Fruit fly (Drosophila melanogaster) whole organism, embryonic: ENCODE measurements around the gene Hecw.

ENCODE experiments used
- Ada2b ChIP-seq: fragments of 200-800 bp; sonication (Bioruptor generic); IDR thresholded peaks from 2 replicates; pipeline ENCODE4 v1.3.6; 2022; ENCODE audit warnings: missing biosample characterization, missing genetic modification characterization
- Antp ChIP-seq: fragments of 200-800 bp; sonication (Bioruptor generic); optimal IDR thresholded peaks from 3 replicates; lab custom pipeline; 2016; ENCODE audit warnings: missing biosample characterization, missing genetic modification characterization
- Atf3 ChIP-seq: fragments of 200-800 bp; sonication (Bioruptor generic); optimal IDR thresholded peaks from 3 replicates; lab custom pipeline; 2016; ENCODE audit warnings: missing biosample characterization, missing genetic modification characterization
- B-H1 ChIP-seq: fragments of 200-800 bp; sonication (Bioruptor generic); IDR thresholded peaks from 3 replicates; pipeline ENCODE4 v1.3.6; 2022; ENCODE audit warnings: missing biosample characterization, missing genetic modification characterization
- Bgb ChIP-seq: fragments of 200-800 bp; sonication (Bioruptor generic); IDR thresholded peaks from 2 replicates; pipeline ENCODE4 v1.3.6; 2022; ENCODE audit warnings: missing biosample characterization, missing genetic modification characterization; ENCODE audit not compliant: partially characterized antibody
- CG10462 ChIP-seq: fragments of 200-800 bp; sonication (Bioruptor generic); optimal IDR thresholded peaks from 2 replicates; lab custom pipeline; 2016; ENCODE audit warnings: missing biosample characterization, missing genetic modification characterization
- CG11093 ChIP-seq: fragments of 200-800 bp; sonication (Bioruptor generic); IDR thresholded peaks from 3 replicates; pipeline ENCODE4 v1.3.6; 2022; ENCODE audit warnings: missing biosample characterization, missing genetic modification characterization
- CG11398 ChIP-seq: fragments of 200-800 bp; sonication (Bioruptor generic); optimal IDR thresholded peaks from 2 replicates; lab custom pipeline; 2016; ENCODE audit warnings: missing biosample characterization, missing genetic modification characterization
- CG11560 ChIP-seq: fragments of 200-800 bp; sonication (Bioruptor generic); IDR thresholded peaks from 3 replicates; pipeline ENCODE4 v1.3.6; 2022; ENCODE audit warnings: missing biosample characterization, missing genetic modification characterization
- CG1529 ChIP-seq: fragments of 200-800 bp; sonication (Bioruptor generic); optimal IDR thresholded peaks from 3 replicates; lab custom pipeline; 2018; ENCODE audit warnings: missing biosample characterization, missing genetic modification characterization
- CG17186 ChIP-seq: fragments of 200-800 bp; sonication (Bioruptor generic); optimal IDR thresholded peaks from 3 replicates; lab custom pipeline; 2017; ENCODE audit warnings: missing biosample characterization, missing genetic modification reagents, missing genetic modification characterization
- CG1792 ChIP-seq: fragments of 200-800 bp; sonication (Bioruptor generic); optimal IDR thresholded peaks from 2 replicates; lab custom pipeline; 2016; ENCODE audit warnings: missing biosample characterization, missing genetic modification characterization
- CG18262 ChIP-seq: fragments of 200-800 bp; optimal IDR thresholded peaks from 3 replicates; lab custom pipeline; 2019; ENCODE audit warnings: missing biosample characterization, mild to moderate bottlenecking, missing genetic modification characterization, moderate library complexity
- CG30020 ChIP-seq: fragments of 200-800 bp; optimal IDR thresholded peaks from 2 replicates; lab custom pipeline; 2019; ENCODE audit warnings: missing biosample characterization, mild to moderate bottlenecking, missing genetic modification characterization, moderate library complexity
- CG3065 ChIP-seq: fragments of 200-800 bp; sonication (Bioruptor generic); optimal IDR thresholded peaks from 2 replicates; lab custom pipeline; 2016; ENCODE audit warnings: missing biosample characterization, missing genetic modification characterization
- CG4707 ChIP-seq: fragments of 200-800 bp; sonication (Bioruptor generic); optimal IDR thresholded peaks from 2 replicates; lab custom pipeline; 2018; ENCODE audit warnings: missing biosample characterization, mild to moderate bottlenecking, missing genetic modification characterization, moderate library complexity
- CG6175 ChIP-seq: fragments of 200-800 bp; sonication (Bioruptor generic); IDR thresholded peaks from 3 replicates; pipeline ENCODE4 v1.3.6; 2022; ENCODE audit warnings: missing biosample characterization, missing genetic modification characterization
- CG6654 ChIP-seq: fragments of 200-800 bp; sonication (Bioruptor generic); optimal IDR thresholded peaks from 2 replicates; lab custom pipeline; 2017; ENCODE audit warnings: missing biosample characterization, mild to moderate bottlenecking, missing genetic modification characterization
- CG7928 ChIP-seq: fragments of 200-800 bp; sonication (Bioruptor generic); optimal IDR thresholded peaks from 2 replicates; lab custom pipeline; 2017; ENCODE audit warnings: missing biosample characterization, mild to moderate bottlenecking, missing genetic modification characterization
- CG8924 ChIP-seq: fragments of 200-800 bp; optimal IDR thresholded peaks from 3 replicates; lab custom pipeline; 2019; ENCODE audit warnings: missing biosample characterization, mild to moderate bottlenecking, missing genetic modification characterization, moderate library complexity
- CG9727 ChIP-seq: fragments of 200-800 bp; sonication (Bioruptor generic); optimal IDR thresholded peaks from 3 replicates; lab custom pipeline; 2017; ENCODE audit warnings: missing biosample characterization, mild to moderate bottlenecking, missing genetic modification characterization
- Dbx ChIP-seq: fragments of 200-800 bp; sonication (Bioruptor generic); IDR thresholded peaks from 3 replicates; pipeline ENCODE4 v1.3.6; 2022; ENCODE audit warnings: missing biosample characterization, missing genetic modification characterization
- Doc2 ChIP-seq: fragments of 200-800 bp; sonication (Bioruptor generic); IDR thresholded peaks from 2 replicates; pipeline ENCODE4 v1.3.6; 2022; ENCODE audit warnings: missing biosample characterization, missing genetic modification characterization
- Doc3 ChIP-seq: fragments of 200-800 bp; sonication (Bioruptor generic); IDR thresholded peaks from 3 replicates; pipeline ENCODE4 v1.3.6; 2022; ENCODE audit warnings: missing biosample characterization, missing genetic modification characterization; ENCODE audit not compliant: partially characterized antibody
- Dref ChIP-seq: fragments of 200-800 bp; sonication (Bioruptor generic); IDR thresholded peaks from 2 replicates; pipeline ENCODE4 v1.3.6; 2022; ENCODE audit warnings: missing biosample characterization, missing genetic modification characterization
- H2.0 ChIP-seq: fragments of 200-800 bp; sonication (Bioruptor generic); IDR thresholded peaks from 2 replicates; pipeline ENCODE4 v1.3.6; 2022; ENCODE audit warnings: missing biosample characterization, missing genetic modification characterization
- HLHmδ ChIP-seq: fragments of 200-800 bp; sonication (Bioruptor generic); optimal IDR thresholded peaks from 2 replicates; lab custom pipeline; 2018; ENCODE audit warnings: missing biosample characterization, mild to moderate bottlenecking, missing genetic modification characterization, moderate library complexity
- Hey ChIP-seq: fragments of 200-800 bp; sonication (Bioruptor generic); optimal IDR thresholded peaks from 3 replicates; lab custom pipeline; 2018; ENCODE audit warnings: missing biosample characterization, mild to moderate bottlenecking, missing genetic modification characterization
- NC2β ChIP-seq: fragments of 200-800 bp; sonication (Bioruptor generic); optimal IDR thresholded peaks from 2 replicates; lab custom pipeline; 2016; ENCODE audit warnings: missing biosample characterization, missing genetic modification characterization
- NfI ChIP-seq: fragments of 200-800 bp; sonication (Bioruptor generic); optimal IDR thresholded peaks from 3 replicates; lab custom pipeline; 2018; ENCODE audit warnings: missing biosample characterization, mild to moderate bottlenecking, missing genetic modification characterization, moderate library complexity
- Opbp ChIP-seq: fragments of 200-800 bp; sonication (Bioruptor generic); IDR thresholded peaks from 3 replicates; pipeline ENCODE4 v1.3.6; 2022; ENCODE audit warnings: missing biosample characterization, missing genetic modification characterization; ENCODE audit not compliant: partially characterized antibody
- Optix ChIP-seq: fragments of 200-800 bp; sonication (Bioruptor generic); IDR thresholded peaks from 3 replicates; pipeline ENCODE4 v1.3.6; 2022; ENCODE audit warnings: missing biosample characterization, missing genetic modification characterization
- Ravus ChIP-seq: fragments of 200-800 bp; sonication (Bioruptor generic); IDR thresholded peaks from 2 replicates; pipeline ENCODE4 v1.3.6; 2022; ENCODE audit warnings: missing biosample characterization, missing genetic modification characterization
- Rfx ChIP-seq: fragments of 200-800 bp; sonication (Bioruptor generic); IDR thresholded peaks from 2 replicates; pipeline ENCODE4 v1.3.6; 2022; ENCODE audit warnings: missing biosample characterization, missing genetic modification characterization
- TFAM ChIP-seq: fragments of 200-800 bp; sonication (Bioruptor generic); optimal IDR thresholded peaks from 2 replicates; lab custom pipeline; 2017; ENCODE audit warnings: missing biosample characterization, missing genetic modification characterization, inconsistent platforms
- Xrp1 ChIP-seq: fragments of 200-800 bp; sonication (Bioruptor generic); IDR thresholded peaks from 2 replicates; pipeline ENCODE4 v1.3.6; 2022; ENCODE audit warnings: missing biosample characterization, missing genetic modification characterization
- bab2 ChIP-seq: fragments of 200-800 bp; sonication (Bioruptor generic); optimal IDR thresholded peaks from 2 replicates; lab custom pipeline; 2016; ENCODE audit warnings: missing biosample characterization, missing genetic modification characterization
- br ChIP-seq: fragments of >200 bp; optimal IDR thresholded peaks from 2 replicates; lab custom pipeline; 2017
- cg ChIP-seq: fragments of 200-800 bp; sonication (Bioruptor generic); optimal IDR thresholded peaks from 3 replicates; lab custom pipeline; 2019; ENCODE audit warnings: missing biosample characterization, mild to moderate bottlenecking, missing genetic modification characterization, moderate library complexity
- crp ChIP-seq, 2 experiments: fragments of 200-800 bp; sonication (Bioruptor generic); optimal IDR thresholded peaks; 2 replicates in 1 of 2; 3 replicates in 1 of 2; lab custom pipeline; 2017; ENCODE audit warnings: missing biosample characterization in 2 of 2, missing genetic modification characterization in 2 of 2, mild to moderate bottlenecking in 1 of 2, moderate library complexity in 1 of 2
- dimm ChIP-seq: fragments of 200-800 bp; sonication (Bioruptor generic); IDR thresholded peaks from 2 replicates; pipeline ENCODE4 v1.3.6; 2022; ENCODE audit warnings: missing biosample characterization, missing genetic modification characterization
- gfzf ChIP-seq: fragments of 200-800 bp; sonication (Bioruptor generic); optimal IDR thresholded peaks from 2 replicates; lab custom pipeline; 2016; ENCODE audit warnings: missing biosample characterization, mild to moderate bottlenecking, missing genetic modification characterization, moderate library complexity
- maf-S ChIP-seq: fragments of 200-800 bp; sonication (Bioruptor generic); optimal IDR thresholded peaks from 2 replicates; lab custom pipeline; 2016; ENCODE audit warnings: missing biosample characterization, missing genetic modification characterization
- mam ChIP-seq: fragments of 200-800 bp; sonication (Bioruptor generic); optimal IDR thresholded peaks from 3 replicates; lab custom pipeline; 2016; ENCODE audit warnings: missing biosample characterization, missing genetic modification characterization
- nau ChIP-seq: fragments of 200-800 bp; sonication (Bioruptor generic); optimal IDR thresholded peaks from 3 replicates; lab custom pipeline; 2017; ENCODE audit warnings: missing biosample characterization, mild to moderate bottlenecking, missing genetic modification characterization, missing genetic modification reagents
- pnt ChIP-seq: fragments of 200-800 bp; sonication (Bioruptor generic); optimal IDR thresholded peaks from 3 replicates; lab custom pipeline; 2016; ENCODE audit warnings: missing biosample characterization, missing genetic modification characterization
- salm ChIP-seq: fragments of 200-800 bp; sonication (Bioruptor generic); optimal IDR thresholded peaks from 2 replicates; lab custom pipeline; 2018; ENCODE audit warnings: missing biosample characterization, mild to moderate bottlenecking, missing genetic modification characterization
- sens-2 ChIP-seq: fragments of 200-800 bp; sonication (Bioruptor generic); IDR thresholded peaks from 2 replicates; pipeline ENCODE4 v1.3.6; 2022; ENCODE audit warnings: missing biosample characterization, missing genetic modification characterization
- vnd ChIP-seq: fragments of 200-800 bp; sonication (Bioruptor generic); IDR thresholded peaks from 3 replicates; pipeline ENCODE4 v1.3.6; 2022; ENCODE audit warnings: missing biosample characterization, missing genetic modification characterization; ENCODE audit not compliant: partially characterized antibody
- vvl ChIP-seq: fragments of 200-800 bp; sonication (Bioruptor generic); IDR thresholded peaks from 2 replicates; pipeline ENCODE4 v1.3.6; 2022; ENCODE audit warnings: missing biosample characterization, missing genetic modification characterization
- wek ChIP-seq: fragments of 200-800 bp; sonication (Bioruptor generic); optimal IDR thresholded peaks from 3 replicates; lab custom pipeline; 2018; ENCODE audit warnings: missing biosample characterization, mild to moderate bottlenecking, missing genetic modification characterization, moderate library complexity

Hecw gene

DNA sequence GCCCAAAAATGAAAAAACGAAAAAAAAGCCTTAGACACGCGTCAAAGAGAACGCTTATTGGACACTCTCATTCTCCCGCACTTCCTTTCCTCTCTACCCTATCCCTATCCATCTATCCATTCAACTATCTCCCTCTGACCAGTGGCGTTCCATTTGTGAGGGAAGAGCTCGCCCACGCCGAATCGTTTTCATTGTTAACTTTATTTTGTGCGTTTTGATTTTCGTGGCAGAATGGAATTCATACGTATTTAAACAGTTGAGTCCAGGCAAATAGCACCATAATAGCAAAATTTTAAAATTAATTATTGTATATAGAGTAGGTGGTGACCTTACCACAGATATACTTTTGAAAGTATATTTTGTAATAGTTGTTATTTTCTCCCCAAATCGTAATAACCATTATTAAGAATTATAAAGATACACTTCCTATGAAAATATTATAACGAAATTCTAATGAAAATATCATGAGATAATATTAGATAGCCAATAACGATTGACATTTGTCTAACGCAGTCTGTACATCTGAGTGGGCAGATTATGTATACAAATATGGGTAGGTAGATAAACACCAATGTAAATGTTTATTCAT is 32.5 kb downstream of the Hecw start (continued):
- TF ChIP-seq CG11560 (tag; lab: Robert Waterston, UW) = no peak
- TF ChIP-seq CG6175 = peak; percentile 49; the same call in 1 of the 3 replicates
- peak; percentile 61; the same call in 1 of the 2 replicates for TF ChIP-seq Xrp1 (GFP tag; lab: Robert Waterston, UW)
- TF ChIP-seq NC2β (GFP tag; lab: Kevin White, UChicago) = no peak
- TF ChIP-seq nau (GFP tag; lab: Kevin White, UChicago) = no peak
- peak; percentile 76 for TF ChIP-seq vvl
- TF ChIP-seq CG4707 (GFP tag; lab: Kevin White, UChicago) = no peak
- TF ChIP-seq Antp (GFP tag; lab: Kevin White, UChicago) = no peak
- TF ChIP-seq CG7928 (GFP tag; lab: Kevin White, UChicago) = peak; percentile 58
- peak; percentile 85 for TF ChIP-seq CG8924 (tag; lab: Kevin White, UChicago)
- no peak for TF ChIP-seq CG1792
- TF ChIP-seq pnt (GFP tag; lab: Kevin White, UChicago) = no peak
- peak; percentile 73 for TF ChIP-seq NfI (GFP tag; lab: Kevin White, UChicago)
- no peak for TF ChIP-seq maf-S (GFP tag; lab: Kevin White, UChicago)
- no peak for TF ChIP-seq CG17186 (GFP tag; lab: Kevin White, UChicago)
- no peak for TF ChIP-seq Opbp (GFP tag; lab: Robert Waterston, UW)
- TF ChIP-seq CG6654 = peak; percentile 24
- no peak for TF ChIP-seq Doc3 (GFP tag; lab: Robert Waterston, UW)
- no peak for TF ChIP-seq Atf3 (GFP tag; lab: Kevin White, UChicago)
- no peak for TF ChIP-seq Hey (tag; lab: Kevin White, UChicago)
- no peak for TF ChIP-seq br
- no peak for TF ChIP-seq CG10462 (GFP tag; lab: Kevin White, UChicago)
- TF ChIP-seq salm (tag; lab: Kevin White, UChicago) = peak; percentile 71
- no peak for TF ChIP-seq Optix (GFP tag; lab: Robert Waterston, UW)
- TF ChIP-seq HLHmδ = no peak
- 0 out of 3 replicates have a peak, but pooled peaks have one; percentile 31 for TF ChIP-seq CG11093 (GFP tag; lab: Robert Waterston, UW)
- no peak for TF ChIP-seq vnd (GFP tag; lab: Robert Waterston, UW)
- peak; percentile 61 for TF ChIP-seq CG18262
- TF ChIP-seq Ada2b = peak; percentile 72
- TF ChIP-seq CG1529 (GFP tag; lab: Kevin White, UChicago) = no peak
- peak; percentile 28; the same call in 2 of the 3 replicates for TF ChIP-seq B-H1 (GFP tag; lab: Robert Waterston, UW)
- TF ChIP-seq dimm = no peak
- no peak for TF ChIP-seq CG11398 (GFP tag; lab: Kevin White, UChicago)
- no peak for TF ChIP-seq Bgb (GFP tag; lab: Robert Waterston, UW)
- TF ChIP-seq CG30020 = no peak
- peak; percentile 51; the same call in 1 of the 2 replicates for TF ChIP-seq H2.0 (GFP tag; lab: Robert Waterston, UW)
- TF ChIP-seq cg (GFP tag; lab: Kevin White, UChicago) = no peak
- peak; percentile 38; the same call in 1 of the 2 replicates for TF ChIP-seq Ravus
- peak; percentile 66 for TF ChIP-seq CG9727 (GFP tag; lab: Kevin White, UChicago)
- TF ChIP-seq Rfx (GFP tag; lab: Robert Waterston, UW) = peak; percentile 79
- TF ChIP-seq sens-2 = peak; percentile 32; the same call in 1 of the 2 replicates
- peak; percentile 80 for TF ChIP-seq Dbx (GFP tag; lab: Robert Waterston, UW)
- TF ChIP-seq CG3065 (GFP tag; lab: Kevin White, UChicago) = peak; percentile 26
- no peak for TF ChIP-seq crp (GFP tag; optimal IDR thresholded peaks at IDR 0.05; lab: Kevin White, UChicago)
- TF ChIP-seq gfzf (GFP tag; lab: Kevin White, UChicago) = no peak
- no peak for TF ChIP-seq bab2 (GFP tag; lab: Kevin White, UChicago)
- peak; percentile 34 for TF ChIP-seq mam (GFP tag; lab: Kevin White, UChicago)
- TF ChIP-seq TFAM (GFP tag; lab: Kevin White, UChicago) = no peak
- no peak for TF ChIP-seq wek
- TF ChIP-seq Doc2 (GFP tag; lab: Robert Waterston, UW) = no peak
- no peak for TF ChIP-seq Dref (GFP tag; lab: Robert Waterston, UW)
